Worm (Caenorhabditis elegans) whole organism, L4 larva: ENCODE measurements around the gene yju-2.

ENCODE experiments used
- D1046.2 ChIP-seq: fragments of 200-800 bp; sonication (Bioruptor generic); IDR thresholded peaks from 2 replicates; pipeline ENCODE4 v1.3.6; 2022; ENCODE audit warnings: missing genetic modification characterization, missing compliant biosample characterization
- F26F4.8 ChIP-seq: fragments of 200-800 bp; sonication (Bioruptor generic); conservative IDR thresholded peaks from 2 replicates; pipeline ENCODE4 v1.3.6; 2022; ENCODE audit warnings: missing genetic modification characterization, missing compliant biosample characterization
- F44E2.7 ChIP-seq: fragments of 200-800 bp; sonication (Bioruptor generic); IDR thresholded peaks from 2 replicates; pipeline ENCODE4 v2.1.2; 2022; ENCODE audit warnings: missing genetic modification characterization, missing compliant biosample characterization
- F49E8.2 ChIP-seq: sonication (generic microtip); optimal IDR thresholded peaks from 2 replicates; lab custom pipeline; 2016; ENCODE audit warnings: missing compliant biosample characterization, mild to moderate bottlenecking, missing genetic modification characterization, borderline replicate concordance
- T26A8.4 ChIP-seq: fragments of 200-800 bp; sonication (Bioruptor generic); IDR thresholded peaks from 2 replicates; pipeline ENCODE4 v1.3.6; 2022; ENCODE audit warnings: missing genetic modification characterization, missing compliant biosample characterization
- Y105C5A.15 ChIP-seq: fragments of 200-800 bp; sonication (Bioruptor generic); IDR thresholded peaks from 2 replicates; pipeline ENCODE4 v1.3.6; 2022; ENCODE audit warnings: missing genetic modification characterization, missing compliant biosample characterization
- Y48G9A.11 ChIP-seq: fragments of 200-800 bp; sonication (Bioruptor generic); IDR thresholded peaks from 2 replicates; pipeline ENCODE4 v1.3.6; 2022; ENCODE audit warnings: missing genetic modification reagents, missing genetic modification characterization, missing compliant biosample characterization
- ZK337.2 ChIP-seq: fragments of 200-800 bp; sonication (Bioruptor generic); IDR thresholded peaks from 2 replicates; pipeline ENCODE4 v1.3.6; 2022; ENCODE audit warnings: missing genetic modification reagents, missing genetic modification characterization, missing compliant biosample characterization
- aha-1 ChIP-seq: fragments of 150-350 bp; peaks from one replicate; lab custom pipeline; 2014; ENCODE audit warnings: missing biosample characterization, missing genetic modification characterization
- ceh-20 ChIP-seq: fragments of 200-800 bp; sonication (Bioruptor generic); IDR thresholded peaks from 2 replicates; pipeline ENCODE4 v1.3.6; 2022; ENCODE audit warnings: missing genetic modification reagents, missing genetic modification characterization, missing compliant biosample characterization
- ceh-28 ChIP-seq: fragments of 150-350 bp; optimal IDR thresholded peaks from 2 replicates; lab custom pipeline; 2014; ENCODE audit warnings: missing biosample characterization, missing genetic modification reagents, missing genetic modification characterization
- ceh-32 ChIP-seq: sonication (generic microtip); optimal IDR thresholded peaks from 2 replicates; lab custom pipeline; 2016; ENCODE audit warnings: mild to moderate bottlenecking, missing genetic modification characterization, missing compliant biosample characterization; ENCODE audit not compliant: poor library complexity
- ceh-82 ChIP-seq: sonication (generic microtip); optimal IDR thresholded peaks from 2 replicates; lab custom pipeline; 2017; ENCODE audit warnings: missing biosample characterization, missing genetic modification characterization
- daf-12 ChIP-seq: fragments of 150-350 bp; optimal IDR thresholded peaks from 2 replicates; lab custom pipeline; 2014; ENCODE audit warnings: missing biosample characterization, missing genetic modification reagents, missing genetic modification characterization
- daf-16 ChIP-seq, 3 experiments: sonication (generic microtip); optimal IDR thresholded peaks; 2 replicates each; lab custom pipeline; 2016 to 2017; ENCODE audit warnings: missing genetic modification characterization in 3 of 3, missing genetic modification reagents in 3 of 3, mild to moderate bottlenecking in 2 of 3, missing compliant biosample characterization in 2 of 3, missing biosample characterization in 1 of 3, moderate library complexity in 1 of 3
- dmd-6 ChIP-seq: fragments of 200-800 bp; sonication (Bioruptor generic); IDR thresholded peaks from 2 replicates; pipeline ENCODE4 v1.3.6; 2022; ENCODE audit warnings: missing genetic modification reagents, missing genetic modification characterization, missing compliant biosample characterization
- dmd-9 ChIP-seq: fragments of 200-800 bp; sonication (Bioruptor generic); IDR thresholded peaks from 2 replicates; pipeline ENCODE4 v1.3.6; 2022; ENCODE audit warnings: missing genetic modification reagents, missing genetic modification characterization, missing compliant biosample characterization
- dve-1 ChIP-seq: sonication (generic microtip); optimal IDR thresholded peaks from 2 replicates; lab custom pipeline; 2017; ENCODE audit warnings: antibody characterized with exemption, mild to moderate bottlenecking, missing genetic modification characterization, missing compliant biosample characterization; ENCODE audit not compliant: insufficient read depth
- fos-1 ChIP-seq: fragments of 150-350 bp; optimal IDR thresholded peaks from 2 replicates; lab custom pipeline; 2014; ENCODE audit warnings: missing biosample characterization, missing genetic modification characterization
- gei-8 ChIP-seq: fragments of 200-800 bp; sonication (Bioruptor generic); optimal IDR thresholded peaks from 2 replicates; lab custom pipeline; 2018; ENCODE audit warnings: mild to moderate bottlenecking, missing genetic modification characterization, missing compliant biosample characterization
- hlh-11 ChIP-seq: fragments of 200-800 bp; sonication (Bioruptor generic); optimal IDR thresholded peaks from 2 replicates; lab custom pipeline; 2018; ENCODE audit warnings: mild to moderate bottlenecking, missing genetic modification characterization, missing compliant biosample characterization
- hlh-30 ChIP-seq: sonication (generic microtip); optimal IDR thresholded peaks from 2 replicates; lab custom pipeline; 2017; ENCODE audit warnings: antibody characterized with exemption, mild to moderate bottlenecking, missing genetic modification characterization, missing compliant biosample characterization; ENCODE audit not compliant: insufficient read depth
- lin-15B ChIP-seq: fragments of 150-350 bp; sonication (generic microtip); optimal IDR thresholded peaks from 3 replicates; lab custom pipeline; 2014; ENCODE audit warnings: missing biosample characterization, missing genetic modification characterization
- lin-38 ChIP-seq: fragments of 200-800 bp; sonication (Bioruptor generic); IDR thresholded peaks from 2 replicates; pipeline ENCODE4 v1.3.6; 2022; ENCODE audit warnings: missing genetic modification reagents, missing genetic modification characterization, missing compliant biosample characterization
- lin-39 ChIP-seq: fragments of 150-350 bp; optimal IDR thresholded peaks from 2 replicates; lab custom pipeline; 2014; ENCODE audit warnings: missing biosample characterization, missing genetic modification reagents, missing genetic modification characterization
- lir-3 ChIP-seq: sonication (generic microtip); optimal IDR thresholded peaks from 2 replicates; lab custom pipeline; 2016; ENCODE audit warnings: mild to moderate bottlenecking, missing genetic modification characterization, missing compliant biosample characterization
- lsy-2 ChIP-seq, 2 experiments: fragments of 150-350 bp in 1 of 2; sonication (generic microtip) in 1 of 2; optimal IDR thresholded peaks; 2 replicates each; lab custom pipeline; 2014 to 2017; ENCODE audit warnings: missing biosample characterization in 2 of 2, missing genetic modification characterization in 2 of 2
- madf-5 ChIP-seq, 2 experiments: fragments of 200-800 bp; sonication (Bioruptor generic); IDR thresholded peaks; 2 replicates each; pipeline ENCODE4 v1.3.6; 2022; ENCODE audit warnings: missing compliant biosample characterization in 2 of 2, missing genetic modification characterization in 2 of 2
- mdt-29 ChIP-seq: fragments of 200-800 bp; sonication (Bioruptor generic); IDR thresholded peaks from 2 replicates; pipeline ENCODE4 v1.3.6; 2022; ENCODE audit warnings: missing genetic modification reagents, missing genetic modification characterization, missing compliant biosample characterization
- mep-1 ChIP-seq: fragments of 150-350 bp; sonication (generic microtip); optimal IDR thresholded peaks from 3 replicates; lab custom pipeline; 2014; ENCODE audit warnings: missing biosample characterization, missing genetic modification characterization
- mes-2 ChIP-seq: sonication (generic microtip); optimal IDR thresholded peaks from 2 replicates; lab custom pipeline; 2016; ENCODE audit warnings: missing genotype, mild to moderate bottlenecking, missing genetic modification characterization, missing compliant biosample characterization; ENCODE audit not compliant: poor library complexity, severe bottlenecking
- mxl-3 ChIP-seq: fragments of 200-800 bp; sonication (Bioruptor generic); optimal IDR thresholded peaks from 2 replicates; lab custom pipeline; 2018; ENCODE audit warnings: mild to moderate bottlenecking, missing genetic modification characterization, missing compliant biosample characterization
- nhr-102 ChIP-seq: sonication (generic microtip); optimal IDR thresholded peaks from 2 replicates; lab custom pipeline; 2016; ENCODE audit warnings: mild to moderate bottlenecking, missing genetic modification characterization, moderate library complexity, missing compliant biosample characterization
- nhr-11 ChIP-seq: fragments of 150-350 bp; optimal IDR thresholded peaks from 2 replicates; lab custom pipeline; 2014; ENCODE audit warnings: missing biosample characterization, missing genetic modification characterization
- nhr-111 ChIP-seq: fragments of 200-800 bp; sonication (Bioruptor generic); optimal IDR thresholded peaks from 2 replicates; lab custom pipeline; 2018; ENCODE audit warnings: mild to moderate bottlenecking, missing genetic modification characterization, missing compliant biosample characterization
- nhr-28 ChIP-seq: fragments of 150-350 bp; optimal IDR thresholded peaks from 2 replicates; lab custom pipeline; 2014; ENCODE audit warnings: missing biosample characterization, missing genetic modification characterization
- nhr-41 ChIP-seq: fragments of 200-800 bp; sonication (Bioruptor generic); IDR thresholded peaks from 2 replicates; pipeline ENCODE4 v1.3.6; 2022; ENCODE audit warnings: missing genetic modification reagents, missing genetic modification characterization, missing compliant biosample characterization
- nhr-42 ChIP-seq: fragments of 200-800 bp; sonication (Bioruptor generic); IDR thresholded peaks from 2 replicates; pipeline ENCODE4 v1.3.6; 2022; ENCODE audit warnings: missing genetic modification characterization, missing compliant biosample characterization
- nhr-6 ChIP-seq: fragments of 150-350 bp; optimal IDR thresholded peaks from 2 replicates; lab custom pipeline; 2014; ENCODE audit warnings: missing biosample characterization, missing genetic modification characterization
- nhr-76 ChIP-seq: fragments of 150-350 bp; optimal IDR thresholded peaks from 2 replicates; lab custom pipeline; 2014; ENCODE audit warnings: missing biosample characterization, missing genetic modification characterization
- nhr-77 ChIP-seq: fragments of 150-350 bp; optimal IDR thresholded peaks from 2 replicates; lab custom pipeline; 2014; ENCODE audit warnings: missing biosample characterization, missing genetic modification characterization
- pha-4 ChIP-seq, 2 experiments: fragments of 150-350 bp in 1 of 2; fragments of 200-800 bp in 1 of 2; sonication (Bioruptor generic) in 1 of 2; IDR thresholded peaks in 1 of 2; optimal IDR thresholded peaks in 1 of 2; 2 replicates each; pipeline versions ENCODE4 v1.3.6 to Lab custom; 2014 to 2022; ENCODE audit warnings: missing genetic modification characterization in 2 of 2, missing genetic modification reagents in 2 of 2, missing biosample characterization in 1 of 2, missing compliant biosample characterization in 1 of 2
- php-3 ChIP-seq: fragments of 200-800 bp; sonication (Bioruptor generic); IDR thresholded peaks from 2 replicates; pipeline ENCODE4 v1.3.6; 2022; ENCODE audit warnings: missing genetic modification reagents, missing genetic modification characterization, missing compliant biosample characterization
- pqm-1 ChIP-seq: sonication (generic microtip); optimal IDR thresholded peaks from 2 replicates; lab custom pipeline; 2017; ENCODE audit warnings: missing biosample characterization, missing genetic modification characterization
- saeg-2 ChIP-seq: fragments of 200-800 bp; sonication (Bioruptor generic); IDR thresholded peaks from 2 replicates; pipeline ENCODE4 v1.3.6; 2022; ENCODE audit warnings: missing genetic modification reagents, missing genetic modification characterization, missing compliant biosample characterization
- snpc-1.2 ChIP-seq: fragments of 200-800 bp; sonication (Bioruptor generic); IDR thresholded peaks from 2 replicates; pipeline ENCODE4 v1.3.6; 2022; ENCODE audit warnings: missing genetic modification reagents, missing genetic modification characterization, missing compliant biosample characterization
- spr-3 ChIP-seq: fragments of 200-800 bp; sonication (Bioruptor generic); optimal IDR thresholded peaks from 2 replicates; lab custom pipeline; 2018; ENCODE audit warnings: mild to moderate bottlenecking, missing genetic modification characterization, missing compliant biosample characterization
- vab-7 ChIP-seq: fragments of 200-800 bp; sonication (Bioruptor generic); IDR thresholded peaks from 2 replicates; pipeline ENCODE4 v1.3.6; 2022; ENCODE audit warnings: missing genetic modification reagents, missing genetic modification characterization, missing compliant biosample characterization
- zag-1 ChIP-seq: fragments of 150-350 bp; optimal IDR thresholded peaks from 2 replicates; lab custom pipeline; 2014; ENCODE audit warnings: missing biosample characterization, missing genetic modification characterization
- zfp-3 ChIP-seq: fragments of 200-800 bp; sonication (Bioruptor generic); conservative IDR thresholded peaks from 2 replicates; pipeline ENCODE4 v1.3.6; 2022; ENCODE audit warnings: missing genetic modification reagents, missing genetic modification characterization, missing compliant biosample characterization
- zip-11 ChIP-seq: fragments of 200-800 bp; sonication (Bioruptor generic); IDR thresholded peaks from 2 replicates; pipeline ENCODE4 v1.3.6; 2022; ENCODE audit warnings: missing genetic modification characterization, missing compliant biosample characterization

The yju-2 gene

ce11 chrIII:7181822-7182221 is 2.3 kb upstream of the yju-2 start, which contains the start of gene epg-4 (continued):
- TF ChIP-seq aha-1 (tag; lab: Kevin White, UChicago) (no peak), F44E2.7 (GFP tag; lab: Robert Waterston, UW) (no peak), fos-1 (tag; lab: Kevin White, UChicago) (no peak), spr-3 (GFP tag; lab: Kevin White, UChicago) (no peak), zag-1 (tag; lab: Kevin White, UChicago) (no peak), ceh-82 (tag; lab: Kevin White, UChicago) (no peak), hlh-30 (peak; percentile 96), dmd-6 (GFP tag; lab: Robert Waterston, UW) (no peak), D1046.2 (GFP tag; lab: Robert Waterston, UW) (no peak), gei-8 (GFP tag; lab: Kevin White, UChicago) (no peak), ceh-28 (tag; lab: Kevin White, UChicago) (no peak), mdt-29 (GFP tag; lab: Robert Waterston, UW) (no peak), lsy-2 (tag; optimal IDR thresholded peaks at IDR 0.05; lab: Kevin White, UChicago) (peak; percentile 29 to 65), mes-2 (tag; lab: Kevin White, UChicago) (peak; percentile 66), nhr-111 (GFP tag; lab: Kevin White, UChicago) (peak; percentile 14), nhr-28 (tag; lab: Kevin White, UChicago) (peak; percentile 52), zfp-3 (GFP tag; lab: Robert Waterston, UW) (0 out of 2 replicates have a peak, but pooled peaks have one; percentile 47), dmd-9 (GFP tag; lab: Robert Waterston, UW) (no peak), nhr-102 (tag; lab: Kevin White, UChicago) (no peak), F49E8.2 (tag; lab: Kevin White, UChicago) (no peak), mxl-3 (GFP tag; lab: Kevin White, UChicago) (peak; percentile 49), ZK337.2 (GFP tag; lab: Robert Waterston, UW) (no peak), mep-1 (peak; percentile 63), php-3 (GFP tag; lab: Robert Waterston, UW) (no peak), snpc-1.2 (GFP tag; lab: Robert Waterston, UW) (no peak), nhr-77 (tag; lab: Kevin White, UChicago) (peak; percentile 80), zip-11 (GFP tag; lab: Robert Waterston, UW) (no peak), Y48G9A.11 (GFP tag; lab: Robert Waterston, UW) (no peak), lin-38 (GFP tag; lab: Robert Waterston, UW) (peak; percentile 75), nhr-41 (no peak), nhr-6 (tag; lab: Kevin White, UChicago) (no peak), daf-16 (GFP tag; optimal IDR thresholded peaks at IDR 0.05; lab: Kevin White, UChicago) (no peak), daf-16 (tag; optimal IDR thresholded peaks at IDR 0.05; lab: Kevin White, UChicago) (no peak), lin-39 (tag; lab: Kevin White, UChicago) (no peak), F26F4.8 (no peak), ceh-20 (no peak), nhr-76 (tag; lab: Kevin White, UChicago) (no peak), ceh-32 (no peak), T26A8.4 (GFP tag; lab: Robert Waterston, UW) (no peak), daf-12 (tag; lab: Kevin White, UChicago) (no peak), hlh-11 (tag; lab: Kevin White, UChicago) (peak; percentile 65), nhr-42 (GFP tag; lab: Robert Waterston, UW) (no peak), vab-7 (GFP tag; lab: Robert Waterston, UW) (no peak), dve-1 (peak; percentile 33), lir-3 (tag; lab: Kevin White, UChicago) (no peak), pha-4 (GFP tag; IDR thresholded peaks at IDR 0.05; lab: Robert Waterston, UW) (peak; percentile 63; the same call in 1 of the 2 replicates), pha-4 (tag; optimal IDR thresholded peaks at IDR 0.05; lab: Kevin White, UChicago) (peak; percentile 31), Y105C5A.15 (no peak), pqm-1 (peak; percentile 4), nhr-11 (no peak), saeg-2 (no peak), lin-15B (tag; lab: Kevin White, UChicago) (no peak), madf-5 (GFP tag; IDR thresholded peaks at IDR 0.05; lab: Robert Waterston, UW) (no peak)
